Worm (Caenorhabditis elegans): Measurements from ENCODE around the gene E04F6.6.

Gene E04F6.6

DNA sequence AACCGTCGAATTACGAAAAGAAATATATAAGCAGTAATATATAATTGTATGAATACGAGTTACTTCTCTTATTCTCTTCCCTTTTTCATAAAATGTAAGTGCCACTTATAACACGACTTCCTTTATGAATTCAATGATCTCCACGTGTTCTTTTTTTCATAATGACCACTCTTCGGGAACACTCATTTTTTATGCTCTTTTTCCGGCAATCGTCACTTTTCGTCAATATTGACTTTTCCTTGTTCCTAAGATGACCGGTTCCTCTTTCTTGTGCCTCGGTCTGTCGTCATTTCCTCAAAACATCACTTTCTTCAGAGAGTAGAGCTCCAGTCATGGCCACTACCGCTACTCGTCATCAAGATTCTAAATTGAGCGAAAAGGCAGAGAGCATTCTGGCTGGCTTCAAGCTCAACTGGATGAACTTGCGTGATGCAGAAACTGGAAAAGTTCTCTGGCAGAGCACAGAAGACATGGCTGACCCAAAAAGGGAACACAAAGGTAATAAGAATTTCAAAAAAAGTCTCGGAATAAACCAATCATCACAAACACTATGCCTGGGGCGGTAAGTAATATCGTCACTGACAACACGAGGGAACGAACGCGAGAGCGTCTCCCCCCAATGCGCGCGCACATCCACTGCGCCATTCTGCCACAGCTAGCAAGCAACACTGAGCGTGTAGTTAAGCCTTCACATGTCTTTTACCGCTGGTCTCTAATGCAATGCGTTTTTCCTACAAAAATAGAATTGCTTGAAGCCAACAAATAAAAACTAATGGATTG lies 15.7 kb downstream of the E04F6.6 start, which contains the start of gene pdl-1 (continued):
- TF ChIP-seq bed-1 (GFP tag; IDR thresholded peaks at IDR 0.05) (peak; percentile 94), F57C9.4 (tag; optimal IDR thresholded peaks at IDR 0.05) (peak; percentile 65), T07F8.4 (tag; optimal IDR thresholded peaks at IDR 0.05) (peak; percentile 86), sea-2 (GFP tag; IDR thresholded peaks at IDR 0.05) (0 out of 2 replicates have a peak, but pooled peaks have one; percentile 80), sptf-2 (GFP tag; optimal IDR thresholded peaks at IDR 0.05) (peak; percentile 31), B0336.3 (GFP tag; IDR thresholded peaks at IDR 0.05) (no peak; the same call in 1 of the 2 replicates), ama-1 (optimal IDR thresholded peaks at IDR 0.05) (no peak), ama-1 (GFP tag; optimal IDR thresholded peaks at IDR 0.05) (peak; percentile 87 to 93), F23B12.7 (tag; optimal IDR thresholded peaks at IDR 0.05; ENCODE audit: insufficient read depth) (peak; percentile 54), nfya-1 (tag; optimal IDR thresholded peaks at IDR 0.05; ENCODE audit: borderline replicate concordance, insufficient read depth) (no peak), dox-1 (GFP tag; IDR thresholded peaks at IDR 0.05) (peak; percentile 92), ztf-3 (GFP tag; optimal IDR thresholded peaks at IDR 0.05) (peak; percentile 51), nhr-120 (GFP tag; IDR thresholded peaks at IDR 0.05) (0 out of 2 replicates have a peak, but pooled peaks have one; percentile 37), ceh-79 (tag; optimal IDR thresholded peaks at IDR 0.05) (peak; percentile 91), Y79H2A.3 (GFP tag; conservative IDR thresholded peaks at IDR 0.05) (peak; percentile 72; the same call in 1 of the 2 replicates), sdz-38 (tag; optimal IDR thresholded peaks at IDR 0.05) (no peak), F55B11.4 (tag; optimal IDR thresholded peaks at IDR 0.05; ENCODE audit: borderline replicate concordance, insufficient read depth) (no peak), egrh-3 (GFP tag; IDR thresholded peaks at IDR 0.05) (peak; percentile 57), madf-10 (tag; optimal IDR thresholded peaks at IDR 0.05) (peak; percentile 86), attf-5 (GFP tag; optimal IDR thresholded peaks at IDR 0.05) (peak; percentile 82), let-526 (GFP tag; IDR thresholded peaks at IDR 0.05) (peak; percentile 39; the same call in 1 of the 2 replicates), Y67H2A.10 (GFP tag; conservative IDR thresholded peaks at IDR 0.05) (no peak), fkh-3 (tag; optimal IDR thresholded peaks at IDR 0.05) (peak; percentile 71), pha-4 (tag; optimal IDR thresholded peaks at IDR 0.05) (no peak), ceh-91 (GFP tag; IDR thresholded peaks at IDR 0.05) (no peak), F49E8.2 (tag; optimal IDR thresholded peaks at IDR 0.05; ENCODE audit: insufficient read depth) (no peak), atf-7 (tag; optimal IDR thresholded peaks at IDR 0.05) (peak; percentile 85), T26A5.8 (tag; optimal IDR thresholded peaks at IDR 0.05) (peak; percentile 79), akir-1 (GFP tag; optimal IDR thresholded peaks at IDR 0.05) (peak; percentile 73), aptf-3 (GFP tag; IDR thresholded peaks at IDR 0.05) (0 out of 2 replicates have a peak, but pooled peaks have one; percentile 71), Y53F4B.3 (GFP tag; IDR thresholded peaks at IDR 0.05) (peak; percentile 68; the same call in 1 of the 2 replicates), him-1 (tag; optimal IDR thresholded peaks at IDR 0.05) (peak; percentile 97), D2030.7 (GFP tag; IDR thresholded peaks at IDR 0.05) (peak; percentile 78), lsy-27 (tag; optimal IDR thresholded peaks at IDR 0.05; ENCODE audit: borderline replicate concordance, insufficient read depth) (peak; percentile 52), ceh-100 (GFP tag; IDR thresholded peaks at IDR 0.05) (peak; percentile 77), lsl-1 (GFP tag; optimal IDR thresholded peaks at IDR 0.05) (peak; percentile 60), rpc-1 (optimal IDR thresholded peaks at IDR 0.05) (peak; percentile 99), rpc-1 (tag; optimal IDR thresholded peaks at IDR 0.05) (peak; percentile 98), lin-26 (GFP tag; IDR thresholded peaks at IDR 0.05) (peak; percentile 96), die-1 (tag; optimal IDR thresholded peaks at IDR 0.05) (peak; percentile 96), ztf-26 (tag; optimal IDR thresholded peaks at IDR 0.05) (peak; percentile 73), mxl-1 (tag; optimal IDR thresholded peaks at IDR 0.05) (peak; percentile 75), bed-2 (GFP tag; IDR thresholded peaks at IDR 0.05) (no peak), snpc-4 (GFP tag; optimal IDR thresholded peaks at IDR 0.05) (peak; percentile 53), snpc-4 (tag; optimal IDR thresholded peaks at IDR 0.05) (peak; percentile 67 to 83 (median 80)), pbrm-1 (GFP tag; IDR thresholded peaks at IDR 0.05) (peak; percentile 88), ztf-6 (GFP tag; IDR thresholded peaks at IDR 0.05) (no peak), attf-3 (GFP tag; conservative IDR thresholded peaks at IDR 0.05) (peak; percentile 71)
